Fruit fly (Drosophila melanogaster) Kc167 (cell line): ENCODE data around the gene CG12288.

Experiments
- Sin3A ChIP-seq: fragments of >200 bp; optimal IDR thresholded peaks from 2 replicates; lab custom pipeline; 2018; ENCODE audit warnings: missing external identifiers
- ttk ChIP-seq: sonication (Bioruptor generic); optimal IDR thresholded peaks from 2 replicates; lab custom pipeline; 2017; ENCODE audit warnings: missing external identifiers

- no peak for TF ChIP-seq Sin3A (lab: Kevin White, UChicago)
- TF ChIP-seq ttk: no peak
Measured at dm6 chr2L:16884702-16885101, 17.3 kb downstream of the CG12288 start.
